Worm (Caenorhabditis elegans) whole organism, late embryonic: Measurements from ENCODE around the gene ani-1.

Source experiments
- C38D4.7 ChIP-seq: fragments of 200-800 bp; sonication (Bioruptor generic); optimal IDR thresholded peaks from 2 replicates; lab custom pipeline; 2018; ENCODE audit warnings: mild to moderate bottlenecking, missing genetic modification characterization, moderate library complexity, missing compliant biosample characterization
- ama-1 ChIP-seq: fragments of 150-350 bp; optimal IDR thresholded peaks from 2 replicates; lab custom pipeline; 2014
- ceh-14 ChIP-seq: sonication (generic microtip); optimal IDR thresholded peaks from 2 replicates; lab custom pipeline; 2016; ENCODE audit warnings: missing genotype, missing genetic modification characterization, missing compliant biosample characterization
- ceh-9 ChIP-seq: sonication (generic microtip); optimal IDR thresholded peaks from 2 replicates; lab custom pipeline; 2016; ENCODE audit warnings: mild to moderate bottlenecking, missing genetic modification characterization, inconsistent platforms, missing compliant biosample characterization
- fkh-10 ChIP-seq: fragments of 150-350 bp; optimal IDR thresholded peaks from 2 replicates; lab custom pipeline; 2014; ENCODE audit warnings: missing biosample characterization, missing genetic modification reagents, missing genetic modification characterization
- hlh-8 ChIP-seq: sonication (generic microtip); optimal IDR thresholded peaks from 2 replicates; lab custom pipeline; 2016; ENCODE audit warnings: missing genotype, missing genetic modification characterization, missing compliant biosample characterization
- mec-3 ChIP-seq: sonication (generic microtip); optimal IDR thresholded peaks from 2 replicates; lab custom pipeline; 2016; ENCODE audit warnings: borderline replicate concordance, missing genetic modification characterization, missing compliant biosample characterization
- nfya-1 ChIP-seq: sonication (generic microtip); optimal IDR thresholded peaks from 2 replicates; lab custom pipeline; 2017; ENCODE audit warnings: missing genetic modification characterization, mild to moderate bottlenecking, missing compliant biosample characterization, antibody characterized with exemption, moderate library complexity
- nhr-11 ChIP-seq: fragments of 150-350 bp; optimal IDR thresholded peaks from 2 replicates; lab custom pipeline; 2014; ENCODE audit warnings: missing biosample characterization, missing genetic modification characterization
- pag-3 ChIP-seq: sonication (generic microtip); optimal IDR thresholded peaks from 2 replicates; lab custom pipeline; 2016; ENCODE audit warnings: missing compliant biosample characterization, missing genetic modification characterization, borderline replicate concordance
- pha-4 ChIP-seq: fragments of 150-350 bp; optimal IDR thresholded peaks from 2 replicates; lab custom pipeline; 2018; ENCODE audit warnings: missing biosample characterization, missing genetic modification reagents, missing genetic modification characterization
- ref-2 ChIP-seq: sonication (generic microtip); optimal IDR thresholded peaks from 2 replicates; lab custom pipeline; 2016; ENCODE audit warnings: missing genetic modification characterization, missing compliant biosample characterization
- tbx-7 ChIP-seq: sonication (generic microtip); optimal IDR thresholded peaks from 2 replicates; lab custom pipeline; 2016; ENCODE audit warnings: missing genotype, missing genetic modification characterization, missing compliant biosample characterization
- unc-86 ChIP-seq: sonication (generic microtip); optimal IDR thresholded peaks from 2 replicates; lab custom pipeline; 2016; ENCODE audit warnings: missing genetic modification characterization, missing compliant biosample characterization

DNA sequence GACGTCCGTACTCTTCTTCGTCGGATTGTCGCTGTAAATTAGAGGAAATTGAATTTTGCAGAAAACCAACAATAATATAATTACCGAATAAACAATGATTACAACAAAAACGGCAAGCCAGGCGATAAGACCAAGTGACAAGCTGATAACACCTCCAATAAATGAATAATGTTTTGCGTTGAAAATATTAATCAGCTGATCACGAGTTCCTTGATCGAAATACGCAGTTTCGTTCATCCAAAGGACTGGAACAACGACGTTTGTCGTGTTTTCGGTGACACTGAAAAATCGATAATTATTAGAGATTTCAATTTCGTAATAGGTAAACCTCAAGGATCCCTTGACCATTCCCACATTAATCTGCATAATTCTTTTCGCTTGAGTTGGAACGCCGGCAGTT is 610 bp upstream of the ani-1 start:
- no peak for TF ChIP-seq mec-3
- TF ChIP-seq ceh-14 (tag; lab: Kevin White, UChicago) = no peak
- no peak for TF ChIP-seq nfya-1 (tag; lab: Kevin White, UChicago)
- no peak for TF ChIP-seq hlh-8 (tag; lab: Kevin White, UChicago)
- TF ChIP-seq C38D4.7 (GFP tag; lab: Kevin White, UChicago) = no peak
- no peak for TF ChIP-seq pha-4
- TF ChIP-seq tbx-7 (tag; lab: Kevin White, UChicago) = no peak
- TF ChIP-seq ref-2 = no peak
- TF ChIP-seq pag-3 = no peak
- no peak for TF ChIP-seq unc-86 (tag; lab: Kevin White, UChicago)
- no peak for TF ChIP-seq nhr-11 (tag; lab: Kevin White, UChicago)
- no peak for TF ChIP-seq ceh-9 (tag; lab: Kevin White, UChicago)
- no peak for TF ChIP-seq fkh-10 (GFP tag; lab: Kevin White, UChicago)
- no peak for TF ChIP-seq ama-1
